Worm (Caenorhabditis elegans) whole organism, L4/young adult: ENCODE results near the gene R03G8.3.

ENCODE experiments used
- dao-5 ChIP-seq: sonication (generic microtip); optimal IDR thresholded peaks from 2 replicates; lab custom pipeline; 2016; ENCODE audit warnings: missing genotype, missing genetic modification characterization, moderate library complexity, missing compliant biosample characterization
- him-1 ChIP-seq: sonication (generic microtip); optimal IDR thresholded peaks from 2 replicates; lab custom pipeline; 2016; ENCODE audit warnings: missing genotype, missing genetic modification reagents, missing genetic modification characterization, missing compliant biosample characterization

DNA sequence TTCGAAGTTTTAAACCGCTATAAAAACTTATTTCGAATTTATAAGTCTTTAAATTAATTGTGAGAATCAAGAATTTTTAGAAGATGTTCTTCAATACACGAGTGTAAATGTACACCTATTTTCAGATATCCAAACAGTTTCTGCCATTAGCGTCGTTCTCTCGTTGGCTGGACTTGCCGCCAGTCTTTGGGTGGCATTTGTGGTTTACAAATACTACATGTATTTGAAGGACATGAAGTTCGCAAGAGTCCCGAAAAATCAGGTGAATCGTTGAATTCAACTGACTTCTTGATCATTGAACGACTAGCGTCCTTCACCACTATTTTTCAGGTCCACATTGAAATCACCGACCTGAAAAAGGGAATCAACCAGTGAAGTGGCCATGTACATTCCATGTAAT lies 24.9 kb downstream of the R03G8.3 start:
- TF ChIP-seq him-1 (tag; lab: Kevin White, UChicago) (no peak), dao-5 (tag; lab: Kevin White, UChicago) (no peak)
